Worm (Caenorhabditis elegans) whole organism, L1 larva: ENCODE measurements around the gene C35C5.9.

Source experiments
- C04F5.9 ChIP-seq: sonication (generic microtip); optimal IDR thresholded peaks from 2 replicates; lab custom pipeline; 2016; ENCODE audit warnings: missing genetic modification characterization, missing compliant biosample characterization
- C16A3.4 ChIP-seq: fragments of 150-350 bp; optimal IDR thresholded peaks from 2 replicates; lab custom pipeline; 2014; ENCODE audit warnings: missing biosample characterization, missing genetic modification characterization
- C34B4.2 ChIP-seq: sonication (generic microtip); optimal IDR thresholded peaks from 2 replicates; lab custom pipeline; 2017; ENCODE audit warnings: mild to moderate bottlenecking, missing genetic modification characterization, missing compliant biosample characterization
- Y116A8C.19 ChIP-seq: sonication (generic microtip); optimal IDR thresholded peaks from 2 replicates; lab custom pipeline; 2016; ENCODE audit warnings: missing compliant biosample characterization, missing genetic modification characterization, borderline replicate concordance
- alr-1 ChIP-seq: fragments of 200-800 bp; sonication (Bioruptor generic); optimal IDR thresholded peaks from 2 replicates; lab custom pipeline; 2018; ENCODE audit warnings: borderline replicate concordance, mild to moderate bottlenecking, missing genetic modification characterization, missing compliant biosample characterization
- aly-2 ChIP-seq: fragments of 150-350 bp; optimal IDR thresholded peaks from 2 replicates; lab custom pipeline; 2014; ENCODE audit warnings: missing biosample characterization, missing genetic modification characterization
- ama-1 ChIP-seq: fragments of 150-350 bp; optimal IDR thresholded peaks from 2 replicates; lab custom pipeline; 2014
- ceh-8 ChIP-seq: fragments of 200-800 bp; sonication (Bioruptor generic); optimal IDR thresholded peaks from 2 replicates; lab custom pipeline; 2018; ENCODE audit warnings: mild to moderate bottlenecking, missing genetic modification characterization, moderate library complexity, missing compliant biosample characterization
- ceh-82 ChIP-seq, 3 experiments: fragments of 150-350 bp in 1 of 3; sonication (generic microtip) in 2 of 3; optimal IDR thresholded peaks; 2 replicates each; lab custom pipeline; 2014 to 2017; ENCODE audit warnings: missing biosample characterization in 3 of 3, missing genetic modification characterization in 3 of 3
- ces-1 ChIP-seq: fragments of 150-350 bp; optimal IDR thresholded peaks from 2 replicates; lab custom pipeline; 2014; ENCODE audit warnings: missing biosample characterization, missing genetic modification reagents, missing genetic modification characterization
- dsc-1 ChIP-seq: sonication (generic microtip); optimal IDR thresholded peaks from 2 replicates; lab custom pipeline; 2016; ENCODE audit warnings: mild to moderate bottlenecking, missing genetic modification characterization, missing compliant biosample characterization
- efl-1 ChIP-seq, 4 experiments: fragments of 150-350 bp; optimal IDR thresholded peaks in 3 of 4; peaks in 1 of 4; 1 replicate in 1 of 4; 2 replicates in 3 of 4; lab custom pipeline; 2014; ENCODE audit warnings: missing biosample characterization in 2 of 4, missing genetic modification characterization in 2 of 4, missing genetic modification reagents in 2 of 4
- efl-3 ChIP-seq: fragments of 200-800 bp; sonication (Bioruptor generic); optimal IDR thresholded peaks from 2 replicates; lab custom pipeline; 2018; ENCODE audit warnings: mild to moderate bottlenecking, missing genetic modification characterization, missing compliant biosample characterization
- egl-27 ChIP-seq, 2 experiments: fragments of 150-350 bp in 1 of 2; sonication (generic microtip); optimal IDR thresholded peaks; 3 replicates each; lab custom pipeline; 2017 to 2018; ENCODE audit warnings: missing biosample characterization in 2 of 2, missing genetic modification characterization in 2 of 2, missing genetic modification reagents in 2 of 2
- elt-2 ChIP-seq: sonication (generic microtip); optimal IDR thresholded peaks from 2 replicates; lab custom pipeline; 2016; ENCODE audit warnings: missing genetic modification characterization, mild to moderate bottlenecking, inconsistent platforms, missing compliant biosample characterization, missing genetic modification reagents
- elt-3 ChIP-seq, 6 experiments: fragments of 150-350 bp in 1 of 6; sonication (generic microtip); optimal IDR thresholded peaks; 2 replicates each; lab custom pipeline; 2017 to 2018; ENCODE audit warnings: missing biosample characterization in 6 of 6, missing genetic modification characterization in 6 of 6, inconsistent platforms in 1 of 6
- fkh-4 ChIP-seq: sonication (generic microtip); optimal IDR thresholded peaks from 2 replicates; lab custom pipeline; 2016; ENCODE audit warnings: missing compliant biosample characterization, missing genetic modification characterization, borderline replicate concordance
- fkh-8 ChIP-seq: sonication (generic microtip); optimal IDR thresholded peaks from 2 replicates; lab custom pipeline; 2016; ENCODE audit warnings: mild to moderate bottlenecking, missing genetic modification characterization, missing compliant biosample characterization
- fos-1 ChIP-seq: fragments of 150-350 bp; optimal IDR thresholded peaks from 2 replicates; lab custom pipeline; 2014; ENCODE audit warnings: missing biosample characterization, missing genetic modification characterization
- grh-1 ChIP-seq: fragments of 200-800 bp; sonication (Bioruptor generic); IDR thresholded peaks from 2 replicates; pipeline ENCODE4 v1.3.6; 2022; ENCODE audit warnings: missing genetic modification reagents, missing genetic modification characterization, missing compliant biosample characterization
- hlh-17 ChIP-seq: fragments of 200-800 bp; sonication (Bioruptor generic); optimal IDR thresholded peaks from 2 replicates; lab custom pipeline; 2018; ENCODE audit warnings: missing genetic modification characterization, mild to moderate bottlenecking, missing compliant biosample characterization, moderate library complexity, borderline replicate concordance
- hlh-4 ChIP-seq: sonication (generic microtip); optimal IDR thresholded peaks from 2 replicates; lab custom pipeline; 2016; ENCODE audit warnings: mild to moderate bottlenecking, missing genetic modification characterization, missing compliant biosample characterization
- hpl-2 ChIP-seq: fragments of 150-350 bp; optimal IDR thresholded peaks from 2 replicates; lab custom pipeline; 2014; ENCODE audit warnings: missing biosample characterization, missing genetic modification reagents, missing genetic modification characterization
- irx-1 ChIP-seq: sonication (generic microtip); optimal IDR thresholded peaks from 2 replicates; lab custom pipeline; 2016; ENCODE audit warnings: missing genetic modification characterization, missing compliant biosample characterization
- isw-1 ChIP-seq: fragments of 200-800 bp; sonication (Bioruptor generic); IDR thresholded peaks from 2 replicates; pipeline ENCODE4 v1.3.6; 2022; ENCODE audit warnings: missing genetic modification characterization, missing compliant biosample characterization
- jun-1 ChIP-seq: fragments of 150-350 bp; optimal IDR thresholded peaks from 2 replicates; lab custom pipeline; 2014; ENCODE audit warnings: missing biosample characterization, missing genetic modification reagents, missing genetic modification characterization
- lin-13 ChIP-seq: fragments of 150-350 bp; optimal IDR thresholded peaks from 2 replicates; lab custom pipeline; 2014; ENCODE audit warnings: missing biosample characterization, missing genetic modification reagents, missing genetic modification characterization
- lin-35 ChIP-seq, 2 experiments: fragments of 150-350 bp; optimal IDR thresholded peaks; 2 replicates each; lab custom pipeline; 2014; ENCODE audit warnings: missing biosample characterization in 2 of 2, missing genetic modification characterization in 2 of 2, missing genetic modification reagents in 2 of 2
- lir-3 ChIP-seq: sonication (generic microtip); optimal IDR thresholded peaks from 2 replicates; lab custom pipeline; 2016; ENCODE audit warnings: mild to moderate bottlenecking, missing genetic modification characterization, moderate library complexity, missing compliant biosample characterization; ENCODE audit not compliant: poor library complexity
- lsy-2 ChIP-seq, 2 experiments: fragments of 150-350 bp; optimal IDR thresholded peaks; 2 replicates each; lab custom pipeline; 2014; ENCODE audit warnings: missing biosample characterization in 2 of 2, missing genetic modification characterization in 2 of 2
- mef-2 ChIP-seq: fragments of 150-350 bp; optimal IDR thresholded peaks from 2 replicates; lab custom pipeline; 2014; ENCODE audit warnings: missing biosample characterization, missing genetic modification characterization
- nhr-12 ChIP-seq: sonication (generic microtip); optimal IDR thresholded peaks from 2 replicates; lab custom pipeline; 2017; ENCODE audit warnings: missing biosample characterization, missing genetic modification characterization
- nhr-19 ChIP-seq: fragments of 200-800 bp; sonication (Bioruptor generic); conservative IDR thresholded peaks from 2 replicates; pipeline ENCODE4 v1.3.6; 2022; ENCODE audit warnings: missing genetic modification characterization, missing compliant biosample characterization
- nhr-20 ChIP-seq: sonication (generic microtip); optimal IDR thresholded peaks from 2 replicates; lab custom pipeline; 2016; ENCODE audit warnings: mild to moderate bottlenecking, missing genetic modification characterization, missing compliant biosample characterization
- nhr-71 ChIP-seq: sonication (generic microtip); optimal IDR thresholded peaks from 2 replicates; lab custom pipeline; 2016; ENCODE audit warnings: mild to moderate bottlenecking, missing genetic modification characterization, moderate library complexity, missing compliant biosample characterization
- nhr-76 ChIP-seq: sonication (generic microtip); optimal IDR thresholded peaks from 2 replicates; lab custom pipeline; 2017; ENCODE audit warnings: missing biosample characterization, missing genetic modification characterization
- nhr-77 ChIP-seq: fragments of 150-350 bp; optimal IDR thresholded peaks from 2 replicates; lab custom pipeline; 2014; ENCODE audit warnings: missing biosample characterization, missing genetic modification characterization
- nhr-90 ChIP-seq: sonication (generic microtip); optimal IDR thresholded peaks from 2 replicates; lab custom pipeline; 2016; ENCODE audit warnings: mild to moderate bottlenecking, missing genetic modification characterization, missing compliant biosample characterization; ENCODE audit not compliant: poor library complexity
- pag-3 ChIP-seq: sonication (generic microtip); optimal IDR thresholded peaks from 2 replicates; lab custom pipeline; 2017; ENCODE audit warnings: missing genetic modification characterization, mild to moderate bottlenecking, missing compliant biosample characterization, antibody characterized with exemption, borderline replicate concordance; ENCODE audit not compliant: insufficient read depth
- pax-3 ChIP-seq: fragments of 200-800 bp; sonication (Bioruptor generic); optimal IDR thresholded peaks from 2 replicates; lab custom pipeline; 2018; ENCODE audit warnings: mild to moderate bottlenecking, missing genetic modification characterization, moderate library complexity, missing compliant biosample characterization
- rnt-1 ChIP-seq: sonication (generic microtip); optimal IDR thresholded peaks from 2 replicates; lab custom pipeline; 2016; ENCODE audit warnings: mild to moderate bottlenecking, missing genetic modification characterization, moderate library complexity, missing compliant biosample characterization
- skn-1 ChIP-seq: fragments of 150-350 bp; optimal IDR thresholded peaks from 2 replicates; lab custom pipeline; 2014; ENCODE audit warnings: missing biosample characterization, missing genetic modification characterization
- snu-23 ChIP-seq: sonication (generic microtip); optimal IDR thresholded peaks from 2 replicates; lab custom pipeline; 2016; ENCODE audit warnings: missing genetic modification characterization, missing compliant biosample characterization
- sox-4 ChIP-seq: sonication (generic microtip); optimal IDR thresholded peaks from 2 replicates; lab custom pipeline; 2016; ENCODE audit warnings: missing genetic modification characterization, missing compliant biosample characterization
- sptf-1 ChIP-seq: fragments of 150-350 bp; optimal IDR thresholded peaks from 2 replicates; lab custom pipeline; 2014; ENCODE audit warnings: missing biosample characterization, missing genetic modification characterization
- sup-37 ChIP-seq: fragments of 200-800 bp; sonication (Bioruptor generic); optimal IDR thresholded peaks from 2 replicates; lab custom pipeline; 2018; ENCODE audit warnings: mild to moderate bottlenecking, missing genetic modification characterization, missing compliant biosample characterization
- unc-30 ChIP-seq: sonication (generic microtip); optimal IDR thresholded peaks from 2 replicates; lab custom pipeline; 2017; ENCODE audit warnings: missing biosample characterization, missing genetic modification characterization
- unc-86 ChIP-seq: sonication (generic microtip); optimal IDR thresholded peaks from 2 replicates; lab custom pipeline; 2016; ENCODE audit warnings: missing genetic modification characterization, missing compliant biosample characterization
- unc-98 ChIP-seq: fragments of 200-800 bp; sonication (Bioruptor generic); IDR thresholded peaks from 2 replicates; pipeline ENCODE4 v1.3.6; 2022; ENCODE audit warnings: missing genetic modification characterization, missing compliant biosample characterization
- ztf-11 ChIP-seq, 2 experiments: sonication (generic microtip); optimal IDR thresholded peaks; 2 replicates each; lab custom pipeline; 2016 to 2017; ENCODE audit warnings: missing genetic modification characterization in 2 of 2, missing biosample characterization in 1 of 2, missing compliant biosample characterization in 1 of 2

Gene C35C5.9

DNA sequence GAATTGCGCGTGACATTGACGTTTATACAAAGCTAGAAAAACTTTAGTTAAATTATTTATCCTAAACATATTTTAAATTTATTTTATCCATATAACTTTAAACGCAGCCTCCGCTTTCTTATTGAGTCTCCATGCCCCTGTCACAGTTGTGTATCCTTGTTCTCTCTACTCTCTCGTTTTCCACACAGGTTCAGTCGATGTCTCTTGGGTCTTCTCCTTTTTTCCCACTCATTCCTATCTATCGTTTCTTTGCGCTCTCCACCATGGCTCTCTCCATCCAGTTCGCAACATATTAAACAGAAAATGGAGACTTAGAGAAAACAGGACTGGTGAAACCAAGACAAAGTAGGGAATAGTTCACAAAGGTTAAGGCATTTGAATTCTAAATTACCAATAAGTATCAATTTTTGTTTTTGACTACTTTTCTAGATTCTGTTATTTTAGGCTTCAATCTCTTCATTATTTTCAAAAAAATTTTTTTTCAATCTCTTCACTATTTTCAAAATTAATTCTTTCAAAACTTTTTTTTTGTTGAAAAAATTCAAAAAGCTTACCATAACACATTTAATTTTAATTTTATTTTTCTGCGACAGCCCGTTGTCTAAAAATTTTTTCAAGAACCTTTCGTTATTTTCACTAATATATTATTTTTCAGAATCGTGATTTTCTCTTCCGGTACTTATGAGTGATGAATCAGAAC, 14.2 kb upstream of the C35C5.9 start, which contains the start of gene sdc-2 (continued):
- TF ChIP-seq ceh-8 (no peak), nhr-90 (peak; percentile 82), ztf-11 (tag; optimal IDR thresholded peaks at IDR 0.05; lab: Kevin White, UChicago) (peak in 1 of 2 experiments; percentile 7), fkh-4 (tag; lab: Kevin White, UChicago) (no peak), pax-3 (tag; lab: Kevin White, UChicago) (no peak), efl-1 (optimal IDR thresholded peaks at IDR 0.05; lab: Kevin White, UChicago) (peak; percentile 44 to 47), efl-1 (GFP tag; optimal IDR thresholded peaks at IDR 0.05 in 1 of 2; lab: Kevin White, UChicago) (no peak), ceh-82 (tag; optimal IDR thresholded peaks at IDR 0.05; lab: Kevin White, UChicago) (peak in 2 of 3 experiments; percentile 69 to 73), jun-1 (tag; lab: Kevin White, UChicago) (peak; percentile 76), lin-13 (GFP tag; lab: Kevin White, UChicago) (peak; percentile 12), dsc-1 (peak; percentile 75), hlh-4 (tag; lab: Kevin White, UChicago) (no peak), lir-3 (peak; percentile 49), nhr-71 (peak; percentile 81), mef-2 (no peak), unc-86 (tag; lab: Kevin White, UChicago) (peak; percentile 32), nhr-20 (peak; percentile 78), hpl-2 (no peak), aly-2 (tag; lab: Kevin White, UChicago) (peak; percentile 29), snu-23 (GFP tag; lab: Kevin White, UChicago) (peak; percentile 87), ces-1 (GFP tag; lab: Kevin White, UChicago) (no peak), C16A3.4 (peak; percentile 90), lin-35 (GFP tag; optimal IDR thresholded peaks at IDR 0.05; lab: Kevin White, UChicago) (peak; percentile 44 to 77), elt-3 (tag; optimal IDR thresholded peaks at IDR 0.05; lab: Kevin White, UChicago) (peak in 3 of 6 experiments; percentile 6 to 68 (median 40)), egl-27 (tag; optimal IDR thresholded peaks at IDR 0.05; lab: Kevin White, UChicago) (no peak), Y116A8C.19 (no peak), C04F5.9 (tag; lab: Kevin White, UChicago) (no peak), sox-4 (no peak), lsy-2 (tag; optimal IDR thresholded peaks at IDR 0.05; lab: Kevin White, UChicago) (no peak), sptf-1 (tag; lab: Kevin White, UChicago) (no peak), sup-37 (GFP tag; lab: Kevin White, UChicago) (no peak), nhr-19 (GFP tag; lab: Robert Waterston, UW) (peak; percentile 58), fos-1 (no peak), rnt-1 (tag; lab: Kevin White, UChicago) (peak; percentile 70), nhr-77 (tag; lab: Kevin White, UChicago) (peak; percentile 85), nhr-12 (tag; lab: Kevin White, UChicago) (no peak), isw-1 (GFP tag; lab: Robert Waterston, UW) (no peak), C34B4.2 (tag; lab: Kevin White, UChicago) (no peak), ama-1 (lab: Kevin White, UChicago) (no peak), skn-1 (peak; percentile 47), pag-3 (tag; lab: Kevin White, UChicago) (no peak), efl-3 (GFP tag; lab: Kevin White, UChicago) (no peak), unc-98 (no peak), unc-30 (no peak), irx-1 (tag; lab: Kevin White, UChicago) (peak; percentile 51), elt-2 (peak; percentile 30), nhr-76 (tag; lab: Kevin White, UChicago) (no peak), hlh-17 (no peak), alr-1 (tag; lab: Kevin White, UChicago) (no peak), fkh-8 (tag; lab: Kevin White, UChicago) (peak; percentile 63), grh-1 (no peak)
